Worm (Caenorhabditis elegans) whole organism, L4 larva: ENCODE data around the gene his-73.

Experiments used
- F10B5.3 ChIP-seq: sonication (generic microtip); optimal IDR thresholded peaks from 2 replicates; lab custom pipeline; 2016; ENCODE audit warnings: mild to moderate bottlenecking, missing genetic modification characterization, missing compliant biosample characterization
- F26F4.8 ChIP-seq: fragments of 200-800 bp; sonication (Bioruptor generic); conservative IDR thresholded peaks from 2 replicates; pipeline ENCODE4 v1.3.6; 2022; ENCODE audit warnings: missing genetic modification characterization, missing compliant biosample characterization
- F49E8.2 ChIP-seq: sonication (generic microtip); optimal IDR thresholded peaks from 2 replicates; lab custom pipeline; 2016; ENCODE audit warnings: missing compliant biosample characterization, mild to moderate bottlenecking, missing genetic modification characterization, borderline replicate concordance
- Y48G9A.11 ChIP-seq: fragments of 200-800 bp; sonication (Bioruptor generic); IDR thresholded peaks from 2 replicates; pipeline ENCODE4 v1.3.6; 2022; ENCODE audit warnings: missing genetic modification reagents, missing genetic modification characterization, missing compliant biosample characterization
- Y75B8A.6 ChIP-seq: fragments of 200-800 bp; sonication (Bioruptor generic); IDR thresholded peaks from 2 replicates; pipeline ENCODE4 v1.3.6; 2022; ENCODE audit warnings: missing genetic modification reagents, missing genetic modification characterization, missing compliant biosample characterization
- ZK546.5 ChIP-seq, 2 experiments: sonication (generic microtip); optimal IDR thresholded peaks; 2 replicates each; lab custom pipeline; 2017; ENCODE audit warnings: missing biosample characterization in 2 of 2, missing genetic modification characterization in 2 of 2
- aha-1 ChIP-seq: fragments of 150-350 bp; peaks from one replicate; lab custom pipeline; 2014; ENCODE audit warnings: missing biosample characterization, missing genetic modification characterization
- aly-2 ChIP-seq: sonication (generic microtip); optimal IDR thresholded peaks from 2 replicates; lab custom pipeline; 2018; ENCODE audit warnings: missing biosample characterization, missing genetic modification characterization
- attf-4 ChIP-seq: sonication (generic microtip); optimal IDR thresholded peaks from 3 replicates; lab custom pipeline; 2017; ENCODE audit warnings: missing biosample characterization, missing genetic modification characterization
- ceh-44 ChIP-seq: fragments of 200-800 bp; sonication (Bioruptor generic); IDR thresholded peaks from 2 replicates; pipeline ENCODE4 v1.3.6; 2022; ENCODE audit warnings: missing genetic modification reagents, missing genetic modification characterization, missing compliant biosample characterization
- ces-1 ChIP-seq: fragments of 150-350 bp; sonication (generic microtip); optimal IDR thresholded peaks from 4 replicates; lab custom pipeline; 2014; ENCODE audit warnings: missing biosample characterization, missing genetic modification reagents, missing genetic modification characterization
- ctbp-1 ChIP-seq: fragments of 200-800 bp; sonication (Bioruptor generic); IDR thresholded peaks from 2 replicates; pipeline ENCODE4 v1.3.6; 2022; ENCODE audit warnings: missing genetic modification reagents, missing genetic modification characterization, missing compliant biosample characterization
- daf-16 ChIP-seq, 3 experiments: sonication (generic microtip); optimal IDR thresholded peaks; 2 replicates each; lab custom pipeline; 2016 to 2017; ENCODE audit warnings: missing genetic modification characterization in 3 of 3, missing genetic modification reagents in 3 of 3, mild to moderate bottlenecking in 2 of 3, missing compliant biosample characterization in 2 of 3, missing biosample characterization in 1 of 3, moderate library complexity in 1 of 3
- daf-19 ChIP-seq: fragments of 200-800 bp; sonication (Bioruptor generic); conservative IDR thresholded peaks from 2 replicates; pipeline ENCODE4 v1.3.6; 2022; ENCODE audit warnings: missing genetic modification characterization, missing compliant biosample characterization
- dmd-8 ChIP-seq: fragments of 200-800 bp; sonication (Bioruptor generic); IDR thresholded peaks from 2 replicates; pipeline ENCODE4 v1.3.6; 2022; ENCODE audit warnings: missing genetic modification characterization, missing compliant biosample characterization
- egl-27 ChIP-seq: sonication (generic microtip); optimal IDR thresholded peaks from 3 replicates; lab custom pipeline; 2017; ENCODE audit warnings: missing biosample characterization, missing genetic modification reagents, missing genetic modification characterization
- egl-43 ChIP-seq: fragments of 200-800 bp; sonication (Bioruptor generic); IDR thresholded peaks from 2 replicates; pipeline ENCODE4 v1.3.6; 2022; ENCODE audit warnings: missing genetic modification reagents, missing genetic modification characterization, missing compliant biosample characterization
- fkh-10 ChIP-seq: fragments of 150-350 bp; optimal IDR thresholded peaks from 2 replicates; lab custom pipeline; 2014; ENCODE audit warnings: missing biosample characterization, missing genetic modification reagents, missing genetic modification characterization
- hif-1 ChIP-seq, 2 experiments: sonication (generic microtip); optimal IDR thresholded peaks; 2 replicates each; lab custom pipeline; 2016 to 2017; ENCODE audit warnings: missing compliant biosample characterization in 2 of 2, missing genetic modification characterization in 2 of 2, missing genetic modification reagents in 2 of 2, missing genotype in 2 of 2, mild to moderate bottlenecking in 1 of 2
- hlh-11 ChIP-seq: fragments of 200-800 bp; sonication (Bioruptor generic); optimal IDR thresholded peaks from 2 replicates; lab custom pipeline; 2018; ENCODE audit warnings: mild to moderate bottlenecking, missing genetic modification characterization, missing compliant biosample characterization
- hlh-30 ChIP-seq: sonication (generic microtip); optimal IDR thresholded peaks from 2 replicates; lab custom pipeline; 2017; ENCODE audit warnings: antibody characterized with exemption, mild to moderate bottlenecking, missing genetic modification characterization, missing compliant biosample characterization; ENCODE audit not compliant: insufficient read depth
- jun-1 ChIP-seq: fragments of 150-350 bp; optimal IDR thresholded peaks from 2 replicates; lab custom pipeline; 2014; ENCODE audit warnings: missing biosample characterization, missing genetic modification reagents, missing genetic modification characterization
- lin-13 ChIP-seq: fragments of 150-350 bp; optimal IDR thresholded peaks from 2 replicates; lab custom pipeline; 2014; ENCODE audit warnings: missing biosample characterization, missing genetic modification reagents, missing genetic modification characterization
- lin-38 ChIP-seq: fragments of 200-800 bp; sonication (Bioruptor generic); IDR thresholded peaks from 2 replicates; pipeline ENCODE4 v1.3.6; 2022; ENCODE audit warnings: missing genetic modification reagents, missing genetic modification characterization, missing compliant biosample characterization
- lin-39 ChIP-seq: fragments of 150-350 bp; optimal IDR thresholded peaks from 2 replicates; lab custom pipeline; 2014; ENCODE audit warnings: missing biosample characterization, missing genetic modification reagents, missing genetic modification characterization
- lir-3 ChIP-seq: sonication (generic microtip); optimal IDR thresholded peaks from 2 replicates; lab custom pipeline; 2016; ENCODE audit warnings: mild to moderate bottlenecking, missing genetic modification characterization, missing compliant biosample characterization
- lsy-2 ChIP-seq, 2 experiments: fragments of 150-350 bp in 1 of 2; sonication (generic microtip) in 1 of 2; optimal IDR thresholded peaks; 2 replicates each; lab custom pipeline; 2014 to 2017; ENCODE audit warnings: missing biosample characterization in 2 of 2, missing genetic modification characterization in 2 of 2
- mdl-1 ChIP-seq, 2 experiments: fragments of 150-350 bp in 1 of 2; sonication (generic microtip) in 1 of 2; optimal IDR thresholded peaks; 2 replicates each; lab custom pipeline; 2014 to 2017; ENCODE audit warnings: missing biosample characterization in 2 of 2, missing genetic modification characterization in 2 of 2
- mep-1 ChIP-seq: fragments of 150-350 bp; sonication (generic microtip); optimal IDR thresholded peaks from 3 replicates; lab custom pipeline; 2014; ENCODE audit warnings: missing biosample characterization, missing genetic modification characterization
- mes-2 ChIP-seq: sonication (generic microtip); optimal IDR thresholded peaks from 2 replicates; lab custom pipeline; 2016; ENCODE audit warnings: missing genotype, mild to moderate bottlenecking, missing genetic modification characterization, missing compliant biosample characterization; ENCODE audit not compliant: poor library complexity, severe bottlenecking
- mxl-3 ChIP-seq: fragments of 200-800 bp; sonication (Bioruptor generic); optimal IDR thresholded peaks from 2 replicates; lab custom pipeline; 2018; ENCODE audit warnings: mild to moderate bottlenecking, missing genetic modification characterization, missing compliant biosample characterization
- nhr-11 ChIP-seq: fragments of 150-350 bp; optimal IDR thresholded peaks from 2 replicates; lab custom pipeline; 2014; ENCODE audit warnings: missing biosample characterization, missing genetic modification characterization
- nhr-237 ChIP-seq: sonication (generic microtip); optimal IDR thresholded peaks from 2 replicates; lab custom pipeline; 2017; ENCODE audit warnings: missing biosample characterization, missing genetic modification characterization
- nhr-25 ChIP-seq: sonication (generic microtip); optimal IDR thresholded peaks from 2 replicates; lab custom pipeline; 2017; ENCODE audit warnings: missing genetic modification characterization, mild to moderate bottlenecking, missing compliant biosample characterization, antibody characterized with exemption, moderate library complexity, borderline replicate concordance; ENCODE audit not compliant: insufficient read depth
- nhr-28 ChIP-seq: fragments of 150-350 bp; optimal IDR thresholded peaks from 2 replicates; lab custom pipeline; 2014; ENCODE audit warnings: missing biosample characterization, missing genetic modification characterization
- nhr-77 ChIP-seq: fragments of 150-350 bp; optimal IDR thresholded peaks from 2 replicates; lab custom pipeline; 2014; ENCODE audit warnings: missing biosample characterization, missing genetic modification characterization
- pha-4 ChIP-seq, 2 experiments: fragments of 150-350 bp in 1 of 2; fragments of 200-800 bp in 1 of 2; sonication (Bioruptor generic) in 1 of 2; IDR thresholded peaks in 1 of 2; optimal IDR thresholded peaks in 1 of 2; 2 replicates each; pipeline versions ENCODE4 v1.3.6 to Lab custom; 2014 to 2022; ENCODE audit warnings: missing genetic modification characterization in 2 of 2, missing genetic modification reagents in 2 of 2, missing biosample characterization in 1 of 2, missing compliant biosample characterization in 1 of 2
- pqm-1 ChIP-seq: sonication (generic microtip); optimal IDR thresholded peaks from 2 replicates; lab custom pipeline; 2017; ENCODE audit warnings: missing biosample characterization, missing genetic modification characterization
- rbr-2 ChIP-seq: sonication (generic microtip); optimal IDR thresholded peaks from 2 replicates; lab custom pipeline; 2016; ENCODE audit warnings: missing genotype, missing genetic modification characterization, missing compliant biosample characterization
- saeg-2 ChIP-seq: fragments of 200-800 bp; sonication (Bioruptor generic); IDR thresholded peaks from 2 replicates; pipeline ENCODE4 v1.3.6; 2022; ENCODE audit warnings: missing genetic modification reagents, missing genetic modification characterization, missing compliant biosample characterization
- set-16 ChIP-seq: fragments of 200-800 bp; sonication (Bioruptor generic); IDR thresholded peaks from 2 replicates; pipeline ENCODE4 v1.3.6; 2022; ENCODE audit warnings: missing genetic modification reagents, missing genetic modification characterization, missing compliant biosample characterization
- spr-1 ChIP-seq: sonication (generic microtip); optimal IDR thresholded peaks from 2 replicates; lab custom pipeline; 2016; ENCODE audit warnings: mild to moderate bottlenecking, missing genetic modification characterization, missing compliant biosample characterization
- unc-39 ChIP-seq: sonication (generic microtip); optimal IDR thresholded peaks from 2 replicates; lab custom pipeline; 2017; ENCODE audit warnings: missing biosample characterization, missing genetic modification characterization
- ztf-7 ChIP-seq: fragments of 150-350 bp; optimal IDR thresholded peaks from 2 replicates; lab custom pipeline; 2014; ENCODE audit warnings: missing biosample characterization, missing genetic modification characterization

his-73 gene

ce11 chrII:13188084-13188483 is 4.6 kb downstream of the his-73 start:
- TF ChIP-seq lin-38 (peak; percentile 58), aly-2 (tag; lab: Kevin White, UChicago) (no peak), Y48G9A.11 (GFP tag; lab: Robert Waterston, UW) (peak; percentile 36; the same call in 1 of the 2 replicates), ceh-44 (GFP tag; lab: Robert Waterston, UW) (no peak)
- TF ChIP-seq, all 104 proteins: peak for 2

DNA sequence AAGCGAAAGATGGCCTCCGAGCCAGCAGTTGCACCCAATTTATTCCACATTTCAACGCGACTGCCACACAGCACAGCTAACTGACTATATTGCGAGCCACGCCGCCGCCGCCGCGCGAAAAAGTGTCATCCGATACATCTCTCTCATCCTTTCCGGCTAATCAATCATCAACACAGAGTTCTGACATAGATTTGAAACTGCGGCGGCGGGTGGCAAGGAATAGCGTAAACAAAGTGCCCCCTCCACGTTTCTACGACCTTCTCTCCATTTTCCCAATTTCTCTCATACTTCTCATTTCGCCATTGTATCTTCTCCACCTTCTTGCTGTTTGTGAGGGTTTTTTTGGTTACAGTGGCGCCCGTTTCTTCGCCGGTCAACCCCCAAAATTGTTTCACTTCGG is 5.9 kb downstream of the his-73 start:
- 0 out of 2 replicates have a peak, but pooled peaks have one; percentile 32 for TF ChIP-seq egl-43 (GFP tag; lab: Robert Waterston, UW)
- TF ChIP-seq mep-1 (tag; lab: Kevin White, UChicago) = peak; percentile 23
- no peak for TF ChIP-seq jun-1 (tag; lab: Kevin White, UChicago)
- no peak for TF ChIP-seq set-16 (GFP tag; lab: Robert Waterston, UW)
- TF ChIP-seq aha-1 = peak; percentile 76
- peak; percentile 59 for TF ChIP-seq hlh-11 (tag; lab: Kevin White, UChicago)
- TF ChIP-seq F26F4.8 = 0 out of 2 replicates have a peak, but pooled peaks have one; percentile 2
- TF ChIP-seq nhr-25 (tag; lab: Kevin White, UChicago) = peak; percentile 58
- TF ChIP-seq mxl-3 (GFP tag; lab: Kevin White, UChicago) = peak; percentile 90
- TF ChIP-seq mdl-1 (tag; optimal IDR thresholded peaks at IDR 0.05; lab: Kevin White, UChicago) = peak in 1 of 2 experiments; percentile 65
- peak; percentile 42 for TF ChIP-seq nhr-28 (tag; lab: Kevin White, UChicago)
- TF ChIP-seq pha-4 (GFP tag; IDR thresholded peaks at IDR 0.05; lab: Robert Waterston, UW) = 0 out of 2 replicates have a peak, but pooled peaks have one; percentile 13
- no peak for TF ChIP-seq pha-4 (tag; optimal IDR thresholded peaks at IDR 0.05; lab: Kevin White, UChicago)
- no peak for TF ChIP-seq fkh-10 (GFP tag; lab: Kevin White, UChicago)
- TF ChIP-seq nhr-77 = peak; percentile 6
- 0 out of 2 replicates have a peak, but pooled peaks have one; percentile 35 for TF ChIP-seq ctbp-1 (GFP tag; lab: Robert Waterston, UW)
- peak; percentile 31 for TF ChIP-seq mes-2 (tag; lab: Kevin White, UChicago)
- TF ChIP-seq lin-13 (GFP tag; lab: Kevin White, UChicago) = no peak
- peak; percentile 3 for TF ChIP-seq hlh-30
- peak in 1 of 2 experiments; percentile 25 for TF ChIP-seq lsy-2 (tag; optimal IDR thresholded peaks at IDR 0.05; lab: Kevin White, UChicago)
- TF ChIP-seq attf-4 (tag; lab: Kevin White, UChicago) = no peak
- TF ChIP-seq nhr-11 (tag; lab: Kevin White, UChicago) = peak; percentile 26
- peak in 1 of 2 experiments; percentile 5 for TF ChIP-seq daf-16 (GFP tag; optimal IDR thresholded peaks at IDR 0.05; lab: Kevin White, UChicago)
- peak; percentile 72 for TF ChIP-seq daf-16 (tag; optimal IDR thresholded peaks at IDR 0.05; lab: Kevin White, UChicago)

DNA sequence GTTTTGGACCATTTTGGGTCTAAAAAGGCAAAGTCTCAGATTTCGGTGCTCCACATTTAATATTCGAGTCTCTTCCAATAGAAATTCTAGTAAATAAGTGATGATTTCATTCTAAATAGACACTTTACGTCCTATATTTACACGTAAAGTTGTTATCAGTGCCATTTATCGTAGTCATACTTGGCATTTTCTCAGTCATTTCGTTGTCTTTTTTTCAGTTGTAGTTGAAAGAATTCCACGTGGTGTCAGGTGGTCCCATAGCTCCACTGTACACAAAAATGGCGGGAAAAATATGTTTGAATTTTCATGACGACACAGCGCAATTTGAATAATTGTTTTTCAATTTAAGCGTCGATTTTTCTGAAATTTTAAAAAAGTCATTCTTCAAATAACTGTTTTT is 6.9 kb downstream of the his-73 start:
- peak in 1 of 2 experiments; percentile 18 for TF ChIP-seq lsy-2 (tag; optimal IDR thresholded peaks at IDR 0.05; lab: Kevin White, UChicago)
- TF ChIP-seq ctbp-1 (GFP tag; lab: Robert Waterston, UW) = no peak
- no peak for TF ChIP-seq daf-16 (GFP tag; optimal IDR thresholded peaks at IDR 0.05; lab: Kevin White, UChicago)
- TF ChIP-seq daf-16 (tag; optimal IDR thresholded peaks at IDR 0.05; lab: Kevin White, UChicago) = peak; percentile 77
- no peak for TF ChIP-seq nhr-25 (tag; lab: Kevin White, UChicago)
- TF ChIP-seq lin-39 (tag; lab: Kevin White, UChicago) = no peak
- TF ChIP-seq unc-39 (tag; lab: Kevin White, UChicago) = no peak
- no peak for TF ChIP-seq lin-13 (GFP tag; lab: Kevin White, UChicago)
- peak; percentile 43 for TF ChIP-seq hlh-11 (tag; lab: Kevin White, UChicago)
- no peak for TF ChIP-seq nhr-237
- TF ChIP-seq lir-3 = no peak
- peak; percentile 20 for TF ChIP-seq pqm-1 (tag; lab: Kevin White, UChicago)
- no peak for TF ChIP-seq ces-1 (GFP tag; lab: Kevin White, UChicago)
- no peak for TF ChIP-seq F49E8.2 (tag; lab: Kevin White, UChicago)
- TF ChIP-seq dmd-8 (GFP tag; lab: Robert Waterston, UW) = no peak
- TF ChIP-seq nhr-28 (tag; lab: Kevin White, UChicago) = peak; percentile 84
- TF ChIP-seq spr-1 (tag; lab: Kevin White, UChicago) = no peak
- TF ChIP-seq hif-1 (tag; optimal IDR thresholded peaks at IDR 0.05; lab: Kevin White, UChicago) = no peak
- no peak for TF ChIP-seq lin-38
- no peak for TF ChIP-seq ceh-44 (GFP tag; lab: Robert Waterston, UW)
- no peak for TF ChIP-seq ZK546.5 (tag; optimal IDR thresholded peaks at IDR 0.05; lab: Kevin White, UChicago)
- TF ChIP-seq Y75B8A.6 (GFP tag; lab: Robert Waterston, UW) = no peak
- peak; percentile 2 for TF ChIP-seq mep-1 (tag; lab: Kevin White, UChicago)
- no peak for TF ChIP-seq ztf-7 (tag; lab: Kevin White, UChicago)
- TF ChIP-seq daf-19 = no peak
- TF ChIP-seq saeg-2 (GFP tag; lab: Robert Waterston, UW) = no peak
- TF ChIP-seq egl-27 (tag; lab: Kevin White, UChicago) = no peak
- TF ChIP-seq rbr-2 (tag; lab: Kevin White, UChicago) = no peak
- no peak for TF ChIP-seq mdl-1 (tag; optimal IDR thresholded peaks at IDR 0.05; lab: Kevin White, UChicago)
- no peak for TF ChIP-seq F10B5.3 (tag; lab: Kevin White, UChicago)
